Fruit fly (Drosophila melanogaster) whole organism, prepupa: Measurements from ENCODE around the gene CG4328.

Source experiments
- Blimp-1 ChIP-seq: fragments of 200-800 bp; sonication (Bioruptor generic); optimal IDR thresholded peaks from 3 replicates; lab custom pipeline; 2017; ENCODE audit warnings: missing biosample characterization, missing genetic modification characterization, mild to moderate bottlenecking, moderate library complexity, missing genetic modification reagents
- CG11294 ChIP-seq: fragments of 200-800 bp; sonication (Bioruptor generic); IDR thresholded peaks from 2 replicates; pipeline ENCODE4 v1.3.6; 2022; ENCODE audit warnings: missing biosample characterization, missing genetic modification characterization
- CG11902 ChIP-seq: fragments of 200-800 bp; sonication (Bioruptor generic); optimal IDR thresholded peaks from 3 replicates; lab custom pipeline; 2016; ENCODE audit warnings: missing biosample characterization, missing genetic modification characterization
- CG1621 ChIP-seq: fragments of 200-800 bp; sonication (Bioruptor generic); optimal IDR thresholded peaks from 3 replicates; lab custom pipeline; 2018; ENCODE audit warnings: missing biosample characterization, mild to moderate bottlenecking, missing genetic modification characterization
- CG16779 ChIP-seq: fragments of 200-800 bp; sonication (Bioruptor generic); optimal IDR thresholded peaks from 3 replicates; lab custom pipeline; 2017; ENCODE audit warnings: missing biosample characterization, mild to moderate bottlenecking, missing genetic modification characterization
- CG3032 ChIP-seq: fragments of 200-800 bp; optimal IDR thresholded peaks from 2 replicates; lab custom pipeline; 2019; ENCODE audit warnings: missing biosample characterization, mild to moderate bottlenecking, missing genetic modification characterization, moderate library complexity
- CG31627 ChIP-seq: fragments of 200-800 bp; sonication (Bioruptor generic); optimal IDR thresholded peaks from 3 replicates; lab custom pipeline; 2016; ENCODE audit warnings: missing biosample characterization, missing genetic modification characterization
- CG32006 ChIP-seq: fragments of 200-800 bp; sonication (Bioruptor generic); optimal IDR thresholded peaks from 3 replicates; lab custom pipeline; 2017; ENCODE audit warnings: missing biosample characterization, mild to moderate bottlenecking, missing genetic modification characterization
- CG3919 ChIP-seq: fragments of 200-800 bp; sonication (Bioruptor generic); optimal IDR thresholded peaks from 3 replicates; lab custom pipeline; 2016; ENCODE audit warnings: missing biosample characterization, missing genetic modification characterization
- CG4318 ChIP-seq: fragments of 200-800 bp; sonication (Bioruptor generic); optimal IDR thresholded peaks from 3 replicates; lab custom pipeline; 2017; ENCODE audit warnings: missing biosample characterization, mild to moderate bottlenecking, missing genetic modification characterization
- CG6163 ChIP-seq: fragments of 200-800 bp; sonication (Bioruptor generic); IDR thresholded peaks from 3 replicates; pipeline ENCODE4 v1.3.6; 2022; ENCODE audit warnings: missing biosample characterization, missing genetic modification characterization
- CG6276 ChIP-seq: fragments of 200-800 bp; sonication (Bioruptor generic); optimal IDR thresholded peaks from 2 replicates; lab custom pipeline; 2017; ENCODE audit warnings: missing biosample characterization, mild to moderate bottlenecking, missing genetic modification characterization
- CG6792 ChIP-seq: fragments of 200-800 bp; sonication (Bioruptor generic); optimal IDR thresholded peaks from 3 replicates; lab custom pipeline; 2016; ENCODE audit warnings: missing biosample characterization, missing genetic modification characterization
- CG6808 ChIP-seq: fragments of 200-800 bp; sonication (Bioruptor generic); optimal IDR thresholded peaks from 3 replicates; lab custom pipeline; 2017; ENCODE audit warnings: missing biosample characterization, missing genetic modification characterization, mild to moderate bottlenecking, moderate library complexity, missing genetic modification reagents
- CG6854 ChIP-seq: fragments of 200-800 bp; sonication (Bioruptor generic); optimal IDR thresholded peaks from 2 replicates; lab custom pipeline; 2017; ENCODE audit warnings: missing biosample characterization, mild to moderate bottlenecking, missing genetic modification characterization
- CG7368 ChIP-seq: fragments of 200-800 bp; sonication (Bioruptor generic); optimal IDR thresholded peaks from 3 replicates; lab custom pipeline; 2016; ENCODE audit warnings: missing biosample characterization, missing genetic modification characterization
- CG8119 ChIP-seq: fragments of 200-800 bp; sonication (Bioruptor generic); IDR thresholded peaks from 3 replicates; pipeline ENCODE4 v1.3.6; 2022; ENCODE audit warnings: missing biosample characterization, missing genetic modification characterization
- CG8319 ChIP-seq: fragments of 200-800 bp; sonication (Bioruptor generic); optimal IDR thresholded peaks from 3 replicates; lab custom pipeline; 2016; ENCODE audit warnings: missing biosample characterization, missing genetic modification characterization
- Eip75B ChIP-seq: fragments of 200-800 bp; sonication (Bioruptor generic); optimal IDR thresholded peaks from 3 replicates; lab custom pipeline; 2016; ENCODE audit warnings: missing biosample characterization, missing genetic modification characterization
- Eip78C ChIP-seq: fragments of 200-800 bp; sonication (Bioruptor generic); peaks from one replicate; lab custom pipeline; 2016; ENCODE audit warnings: missing biosample characterization, missing genetic modification characterization
- Eip93F ChIP-seq: fragments of 200-800 bp; sonication (Bioruptor generic); optimal IDR thresholded peaks from 2 replicates; lab custom pipeline; 2016; ENCODE audit warnings: missing biosample characterization, mild to moderate bottlenecking, missing genetic modification characterization
- Ets21C ChIP-seq: fragments of 200-800 bp; sonication (Bioruptor generic); optimal IDR thresholded peaks from 3 replicates; lab custom pipeline; 2016; ENCODE audit warnings: missing biosample characterization, missing genetic modification characterization
- Ets96B ChIP-seq: fragments of 200-800 bp; optimal IDR thresholded peaks from 2 replicates; lab custom pipeline; 2019; ENCODE audit warnings: missing biosample characterization, mild to moderate bottlenecking, missing genetic modification characterization, moderate library complexity
- Sox102F ChIP-seq: fragments of 200-800 bp; sonication (Bioruptor generic); optimal IDR thresholded peaks from 2 replicates; lab custom pipeline; 2016; ENCODE audit warnings: missing biosample characterization, mild to moderate bottlenecking, missing genetic modification characterization
- Sox15 ChIP-seq: fragments of 200-800 bp; sonication (Bioruptor generic); optimal IDR thresholded peaks from 3 replicates; lab custom pipeline; 2016; ENCODE audit warnings: missing biosample characterization, missing genetic modification characterization
- acj6 ChIP-seq: fragments of 200-800 bp; sonication (Bioruptor generic); optimal IDR thresholded peaks from 3 replicates; lab custom pipeline; 2016; ENCODE audit warnings: missing biosample characterization, missing genetic modification characterization
- cyc ChIP-seq: fragments of 200-800 bp; sonication (Bioruptor generic); optimal IDR thresholded peaks from 3 replicates; lab custom pipeline; 2016; ENCODE audit warnings: missing biosample characterization, missing genetic modification characterization
- eg ChIP-seq: fragments of 200-800 bp; sonication (Bioruptor generic); IDR thresholded peaks from 3 replicates; pipeline ENCODE4 v1.3.6; 2022; ENCODE audit warnings: missing biosample characterization, missing genetic modification characterization
- esn ChIP-seq: fragments of 200-800 bp; sonication (Bioruptor generic); optimal IDR thresholded peaks from 2 replicates; lab custom pipeline; 2016; ENCODE audit warnings: missing biosample characterization, mild to moderate bottlenecking, missing genetic modification characterization, moderate library complexity
- fd59A ChIP-seq: fragments of 200-800 bp; sonication (Bioruptor generic); optimal IDR thresholded peaks from 2 replicates; lab custom pipeline; 2017; ENCODE audit warnings: missing biosample characterization, mild to moderate bottlenecking, missing genetic modification characterization, missing genetic modification reagents
- fkh ChIP-seq: fragments of 200-800 bp; sonication (Bioruptor generic); optimal IDR thresholded peaks from 3 replicates; lab custom pipeline; 2017; ENCODE audit warnings: missing biosample characterization, mild to moderate bottlenecking, missing genetic modification characterization, moderate library complexity
- lz ChIP-seq: fragments of 200-800 bp; sonication (Bioruptor generic); optimal IDR thresholded peaks from 3 replicates; lab custom pipeline; 2016; ENCODE audit warnings: missing biosample characterization, missing genetic modification characterization
- salr ChIP-seq, 2 experiments: fragments of 200-800 bp; sonication (Bioruptor generic); optimal IDR thresholded peaks; 3 replicates each; lab custom pipeline; 2016 to 2018; ENCODE audit warnings: missing biosample characterization in 2 of 2, missing genetic modification characterization in 2 of 2, mild to moderate bottlenecking in 1 of 2
- ss ChIP-seq, 2 experiments: fragments of 200-800 bp; sonication (Bioruptor generic); optimal IDR thresholded peaks; 2 replicates in 1 of 2; 3 replicates in 1 of 2; lab custom pipeline; 2017 to 2018; ENCODE audit warnings: mild to moderate bottlenecking in 2 of 2, missing biosample characterization in 2 of 2, missing genetic modification characterization in 2 of 2, moderate library complexity in 1 of 2
- svp ChIP-seq: fragments of 200-800 bp; sonication (Bioruptor generic); peaks from one replicate; lab custom pipeline; 2016; ENCODE audit warnings: missing biosample characterization, missing genetic modification characterization
- topi ChIP-seq: fragments of 200-800 bp; sonication (Bioruptor generic); optimal IDR thresholded peaks from 3 replicates; lab custom pipeline; 2016; ENCODE audit warnings: missing biosample characterization, missing genetic modification characterization
- vri ChIP-seq: fragments of 200-800 bp; sonication (Bioruptor generic); optimal IDR thresholded peaks from 3 replicates; lab custom pipeline; 2016; ENCODE audit warnings: missing biosample characterization, mild to moderate bottlenecking, missing genetic modification characterization

CG4328 gene

dm6 chr3L:12305896-12306295 is 10.0 kb upstream of the CG4328 start:
- TF ChIP-seq CG6792 (GFP tag; lab: Kevin White, UChicago): no peak
- no peak for TF ChIP-seq ss (GFP tag; optimal IDR thresholded peaks at IDR 0.05; lab: Kevin White, UChicago)
- TF ChIP-seq CG11902 (GFP tag; lab: Kevin White, UChicago): no peak
- TF ChIP-seq Ets21C (GFP tag; lab: Kevin White, UChicago): no peak
- no peak for TF ChIP-seq Blimp-1
- TF ChIP-seq Eip93F (GFP tag; lab: Kevin White, UChicago): no peak
- no peak for TF ChIP-seq CG4318 (GFP tag; lab: Kevin White, UChicago)
- no peak for TF ChIP-seq Eip75B (GFP tag; lab: Kevin White, UChicago)
- no peak for TF ChIP-seq salr (GFP tag; optimal IDR thresholded peaks at IDR 0.05; lab: Kevin White, UChicago)
- no peak for TF ChIP-seq CG6808 (GFP tag; lab: Kevin White, UChicago)
- TF ChIP-seq CG8119 (GFP tag; lab: Robert Waterston, UW): no peak
- no peak for TF ChIP-seq vri
- no peak for TF ChIP-seq svp
- no peak for TF ChIP-seq CG3032 (tag; lab: Kevin White, UChicago)

dm6 chr3L:12298092-12298491 is 2.2 kb upstream of the CG4328 start:
- no peak for TF ChIP-seq fd59A
- no peak for TF ChIP-seq Eip75B (GFP tag; lab: Kevin White, UChicago)
- no peak for TF ChIP-seq CG6276 (GFP tag; lab: Kevin White, UChicago)
- no peak for TF ChIP-seq CG6854 (GFP tag; lab: Kevin White, UChicago)
- no peak for TF ChIP-seq Eip78C (GFP tag; lab: Kevin White, UChicago)
- TF ChIP-seq Sox15 (GFP tag; lab: Kevin White, UChicago): no peak
- no peak for TF ChIP-seq CG8119 (GFP tag; lab: Robert Waterston, UW)
- no peak for TF ChIP-seq CG1621
- no peak for TF ChIP-seq CG32006 (GFP tag; lab: Kevin White, UChicago)
- TF ChIP-seq CG31627 (GFP tag; lab: Kevin White, UChicago): no peak
- TF ChIP-seq eg: no peak
- TF ChIP-seq CG3919 (GFP tag; lab: Kevin White, UChicago): no peak
- no peak for TF ChIP-seq svp
- TF ChIP-seq, all 60 proteins: peak for 0

- TF ChIP-seq esn (no peak), CG8319 (GFP tag; lab: Kevin White, UChicago) (no peak), CG1621 (no peak), CG6276 (GFP tag; lab: Kevin White, UChicago) (no peak), Sox15 (GFP tag; lab: Kevin White, UChicago) (no peak), lz (GFP tag; lab: Kevin White, UChicago) (no peak)
Observed at dm6 chr3L:12294602-12295001, 1.3 kb downstream of the CG4328 start.

- TF ChIP-seq CG6854 (GFP tag; lab: Kevin White, UChicago) (no peak), topi (GFP tag; lab: Kevin White, UChicago) (no peak)
Observed at dm6 chr3L:12290556-12290955, 5.4 kb downstream of the CG4328 start.

dm6 chr3L:12289664-12290063 is 6.3 kb downstream of the CG4328 start:
- TF ChIP-seq cyc: no peak
- no peak for TF ChIP-seq Ets96B (tag; lab: Kevin White, UChicago)
- TF ChIP-seq CG11902 (GFP tag; lab: Kevin White, UChicago): no peak
- no peak for TF ChIP-seq salr (GFP tag; optimal IDR thresholded peaks at IDR 0.05; lab: Kevin White, UChicago)
- TF ChIP-seq CG6163: no peak
- TF ChIP-seq CG11294 (GFP tag; lab: Robert Waterston, UW): no peak
- no peak for TF ChIP-seq acj6 (GFP tag; lab: Kevin White, UChicago)
- TF ChIP-seq CG7368: no peak
- no peak for TF ChIP-seq fkh (GFP tag; lab: Kevin White, UChicago)
- no peak for TF ChIP-seq Eip78C (GFP tag; lab: Kevin White, UChicago)
- TF ChIP-seq Sox102F (GFP tag; lab: Kevin White, UChicago): no peak
- TF ChIP-seq CG6808 (GFP tag; lab: Kevin White, UChicago): no peak
- no peak for TF ChIP-seq fd59A
- no peak for TF ChIP-seq CG16779 (tag; lab: Kevin White, UChicago)
- TF ChIP-seq Ets21C (GFP tag; lab: Kevin White, UChicago): no peak
- TF ChIP-seq, all 60 proteins: peak for 0
